Fruit fly (Drosophila melanogaster): ENCODE measurements around the gene ome.

The ome gene

DNA sequence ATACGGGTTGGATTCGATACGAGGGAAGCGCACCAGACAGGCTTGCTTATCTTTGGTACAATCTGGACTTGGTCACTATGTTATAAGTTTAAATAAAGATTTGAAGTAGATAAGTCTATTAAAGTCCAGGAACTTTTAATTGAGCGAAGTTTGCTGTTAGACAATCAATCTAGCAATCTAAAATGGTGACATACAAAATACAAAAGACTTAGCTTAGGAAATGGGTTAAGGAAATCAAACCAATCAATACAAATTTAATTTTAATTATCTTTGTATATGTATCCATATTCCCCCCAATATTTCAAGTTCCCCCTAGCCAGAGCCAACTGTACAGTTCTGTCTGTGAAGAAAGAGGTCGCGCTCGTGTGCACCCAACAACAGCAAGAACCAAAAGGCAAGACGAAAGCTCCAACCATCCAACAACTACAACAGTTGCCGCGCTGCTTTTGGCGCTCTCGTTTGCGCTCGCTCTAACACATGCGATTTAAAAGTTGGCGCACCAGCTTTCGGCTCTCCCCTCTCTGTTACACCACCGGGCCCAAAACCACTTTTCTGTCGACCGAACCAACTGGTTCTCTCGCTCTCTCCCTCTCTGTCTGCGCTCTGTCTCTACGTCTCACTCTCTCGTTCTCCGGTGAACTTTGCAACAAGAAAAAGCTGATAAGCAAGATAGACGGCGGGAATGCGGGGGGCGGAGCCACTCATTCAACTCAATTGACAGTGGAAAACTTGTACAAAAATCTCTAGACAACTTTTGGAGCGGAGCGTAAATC lies 83.5 kb downstream of the ome start (continued):
- peak; percentile 83 for TF ChIP-seq D19A (tag; optimal IDR thresholded peaks at IDR 0.05)
- TF ChIP-seq bab2 (GFP tag; optimal IDR thresholded peaks at IDR 0.05) = peak; percentile 83
- TF ChIP-seq repo (GFP tag; optimal IDR thresholded peaks at IDR 0.05) = peak; percentile 20
- peak; percentile 94 for TF ChIP-seq CG11504 (tag; optimal IDR thresholded peaks at IDR 0.05)
- TF ChIP-seq CG1529 (GFP tag; optimal IDR thresholded peaks at IDR 0.05) = peak; percentile 83
- TF ChIP-seq stc (GFP tag; IDR thresholded peaks at IDR 0.05) = peak; percentile 82
- TF ChIP-seq vfl (GFP tag; optimal IDR thresholded peaks at IDR 0.05) = peak; percentile 76
- TF ChIP-seq nau (GFP tag; optimal IDR thresholded peaks at IDR 0.05) = peak; percentile 84
- peak; percentile 55 for TF ChIP-seq Mes4 (GFP tag; optimal IDR thresholded peaks at IDR 0.05)
- no peak for TF ChIP-seq CG14860 (GFP tag; IDR thresholded peaks at IDR 0.05; ENCODE audit: partially characterized antibody)
- TF ChIP-seq Nf-YA (GFP tag; IDR thresholded peaks at IDR 0.05) = peak; percentile 64; the same call in 1 of the 2 replicates
- peak; percentile 73 for TF ChIP-seq CG8944 (GFP tag; optimal IDR thresholded peaks at IDR 0.05)
- no peak for TF ChIP-seq CG2199 (GFP tag; IDR thresholded peaks at IDR 0.05)
- TF ChIP-seq CG1832 (GFP tag; optimal IDR thresholded peaks at IDR 0.05) = peak; percentile 96
- no peak for TF ChIP-seq vnd (GFP tag; IDR thresholded peaks at IDR 0.05; ENCODE audit: partially characterized antibody)
- peak; percentile 38 for TF ChIP-seq onecut (GFP tag; IDR thresholded peaks at IDR 0.05)
- peak; percentile 53 to 94 for TF ChIP-seq Hr51 (GFP tag; optimal IDR thresholded peaks at IDR 0.05)
- no peak for TF ChIP-seq otp (GFP tag; IDR thresholded peaks at IDR 0.05)
- no peak; the same call in 1 of the 2 replicates for TF ChIP-seq ara (GFP tag; IDR thresholded peaks at IDR 0.05)
- peak; percentile 65 for TF ChIP-seq CG13624 (GFP tag; optimal IDR thresholded peaks at IDR 0.05)
- peak; percentile 87 for TF ChIP-seq ind (GFP tag; optimal IDR thresholded peaks at IDR 0.05)
- no peak for TF ChIP-seq CkIIα-i1 (GFP tag; IDR thresholded peaks at IDR 0.05)
- no peak for TF ChIP-seq CrebB (tag; optimal IDR thresholded peaks at IDR 0.05)
- no peak for TF ChIP-seq Spps (tag; optimal IDR thresholded peaks at IDR 0.05)
- TF ChIP-seq sens (GFP tag) = peak; percentile 98
- TF ChIP-seq yki (optimal IDR thresholded peaks at IDR 0.05) = peak; percentile 73
- peak; percentile 91 for TF ChIP-seq phol (tag; optimal IDR thresholded peaks at IDR 0.05)
- peak; percentile 93 for TF ChIP-seq nmo (GFP tag; optimal IDR thresholded peaks at IDR 0.05)
- TF ChIP-seq Vsx1 (GFP tag; optimal IDR thresholded peaks at IDR 0.05) = peak; percentile 48
- TF ChIP-seq kni (GFP tag; optimal IDR thresholded peaks at IDR 0.05) = no peak
- TF ChIP-seq fru (optimal IDR thresholded peaks at IDR 0.05) = no peak
- peak; percentile 32 for TF ChIP-seq zen (tag; optimal IDR thresholded peaks at IDR 0.05)
- peak; percentile 81 for TF ChIP-seq CG7357 (GFP tag; IDR thresholded peaks at IDR 0.05)
- no peak for TF ChIP-seq pita (GFP tag; optimal IDR thresholded peaks at IDR 0.05)
- peak; percentile 81 for TF ChIP-seq CG6854 (GFP tag; optimal IDR thresholded peaks at IDR 0.05)
- TF ChIP-seq az2 (GFP tag; optimal IDR thresholded peaks at IDR 0.05) = peak; percentile 81
- peak; percentile 15; the same call in 1 of the 2 replicates for TF ChIP-seq Awh (GFP tag; IDR thresholded peaks at IDR 0.05)
- TF ChIP-seq YL-1 (GFP tag; optimal IDR thresholded peaks at IDR 0.05) = peak; percentile 0
- no peak for TF ChIP-seq CG17186 (GFP tag; optimal IDR thresholded peaks at IDR 0.05)
- peak; percentile 87 for TF ChIP-seq Adf1 (GFP tag; IDR thresholded peaks at IDR 0.05)
- no peak; the same call in 1 of the 2 replicates for TF ChIP-seq ssp (GFP tag; IDR thresholded peaks at IDR 0.05)
- TF ChIP-seq Deaf1 (tag; optimal IDR thresholded peaks at IDR 0.05) = peak; percentile 62
- TF ChIP-seq da (GFP tag; optimal IDR thresholded peaks at IDR 0.05) = no peak
- TF ChIP-seq CG6765 (GFP tag; optimal IDR thresholded peaks at IDR 0.05) = peak; percentile 87
- peak; percentile 77 for TF ChIP-seq B-H1 (GFP tag; IDR thresholded peaks at IDR 0.05)
- TF ChIP-seq cas (GFP tag; IDR thresholded peaks at IDR 0.05) = 0 out of 2 replicates have a peak, but pooled peaks have one; percentile 31
- peak; percentile 66 for TF ChIP-seq wor (GFP tag; IDR thresholded peaks at IDR 0.05)
- peak; percentile 54 for TF ChIP-seq emc (GFP tag; optimal IDR thresholded peaks at IDR 0.05)
- peak; percentile 93 for TF ChIP-seq CG7556 (GFP tag; optimal IDR thresholded peaks at IDR 0.05)
- TF ChIP-seq br (optimal IDR thresholded peaks at IDR 0.05) = no peak
- peak; percentile 87; the same call in 2 of the 3 replicates for TF ChIP-seq CG11695 (GFP tag; IDR thresholded peaks at IDR 0.05)

All from whole organism, embryonic.